Worm (Caenorhabditis elegans) whole organism, L4 larva: ENCODE data around the gene K12H6.7.

Experiments used
- D1046.2 ChIP-seq: fragments of 200-800 bp; sonication (Bioruptor generic); IDR thresholded peaks from 2 replicates; pipeline ENCODE4 v1.3.6; 2022; ENCODE audit warnings: missing genetic modification characterization, missing compliant biosample characterization
- F10B5.3 ChIP-seq: sonication (generic microtip); optimal IDR thresholded peaks from 2 replicates; lab custom pipeline; 2016; ENCODE audit warnings: mild to moderate bottlenecking, missing genetic modification characterization, missing compliant biosample characterization
- F37D6.2 ChIP-seq: sonication (generic microtip); optimal IDR thresholded peaks from 2 replicates; lab custom pipeline; 2016; ENCODE audit warnings: mild to moderate bottlenecking, missing genetic modification characterization, missing compliant biosample characterization
- F44E2.7 ChIP-seq: fragments of 200-800 bp; sonication (Bioruptor generic); IDR thresholded peaks from 2 replicates; pipeline ENCODE4 v2.1.2; 2022; ENCODE audit warnings: missing genetic modification characterization, missing compliant biosample characterization
- R02D3.7 ChIP-seq: fragments of 150-350 bp; sonication (generic microtip); optimal IDR thresholded peaks from 3 replicates; lab custom pipeline; 2014; ENCODE audit warnings: missing biosample characterization, missing genetic modification characterization
- T20F7.1 ChIP-seq: fragments of 200-800 bp; sonication (Bioruptor generic); optimal IDR thresholded peaks from 2 replicates; lab custom pipeline; 2018; ENCODE audit warnings: mild to moderate bottlenecking, missing genetic modification characterization, missing compliant biosample characterization
- Y105C5A.15 ChIP-seq: fragments of 200-800 bp; sonication (Bioruptor generic); IDR thresholded peaks from 2 replicates; pipeline ENCODE4 v1.3.6; 2022; ENCODE audit warnings: missing genetic modification characterization, missing compliant biosample characterization
- ZK337.2 ChIP-seq: fragments of 200-800 bp; sonication (Bioruptor generic); IDR thresholded peaks from 2 replicates; pipeline ENCODE4 v1.3.6; 2022; ENCODE audit warnings: missing genetic modification reagents, missing genetic modification characterization, missing compliant biosample characterization
- ceh-44 ChIP-seq: fragments of 200-800 bp; sonication (Bioruptor generic); IDR thresholded peaks from 2 replicates; pipeline ENCODE4 v1.3.6; 2022; ENCODE audit warnings: missing genetic modification reagents, missing genetic modification characterization, missing compliant biosample characterization
- ceh-62 ChIP-seq: sonication (generic microtip); optimal IDR thresholded peaks from 2 replicates; lab custom pipeline; 2017; ENCODE audit warnings: missing biosample characterization, missing genetic modification characterization
- ces-1 ChIP-seq: fragments of 150-350 bp; sonication (generic microtip); optimal IDR thresholded peaks from 4 replicates; lab custom pipeline; 2014; ENCODE audit warnings: missing biosample characterization, missing genetic modification reagents, missing genetic modification characterization
- cey-2 ChIP-seq: sonication (generic microtip); optimal IDR thresholded peaks from 3 replicates; lab custom pipeline; 2017; ENCODE audit warnings: missing genetic modification characterization, mild to moderate bottlenecking, missing compliant biosample characterization, antibody characterized with exemption, borderline replicate concordance; ENCODE audit not compliant: insufficient read depth
- daf-12 ChIP-seq: fragments of 150-350 bp; optimal IDR thresholded peaks from 2 replicates; lab custom pipeline; 2014; ENCODE audit warnings: missing biosample characterization, missing genetic modification reagents, missing genetic modification characterization
- daf-16 ChIP-seq, 3 experiments: sonication (generic microtip); optimal IDR thresholded peaks; 2 replicates each; lab custom pipeline; 2016 to 2017; ENCODE audit warnings: missing genetic modification characterization in 3 of 3, missing genetic modification reagents in 3 of 3, mild to moderate bottlenecking in 2 of 3, missing compliant biosample characterization in 2 of 3, missing biosample characterization in 1 of 3, moderate library complexity in 1 of 3
- daf-8 ChIP-seq: fragments of 200-800 bp; sonication (Bioruptor generic); IDR thresholded peaks from 2 replicates; pipeline ENCODE4 v1.3.6; 2022; ENCODE audit warnings: missing genetic modification characterization, missing compliant biosample characterization
- dmd-6 ChIP-seq: fragments of 200-800 bp; sonication (Bioruptor generic); IDR thresholded peaks from 2 replicates; pipeline ENCODE4 v1.3.6; 2022; ENCODE audit warnings: missing genetic modification reagents, missing genetic modification characterization, missing compliant biosample characterization
- duxl-1 ChIP-seq: sonication (generic microtip); optimal IDR thresholded peaks from 2 replicates; lab custom pipeline; 2016; ENCODE audit warnings: mild to moderate bottlenecking, missing genetic modification characterization, moderate library complexity, missing compliant biosample characterization; ENCODE audit not compliant: poor library complexity
- dve-1 ChIP-seq: sonication (generic microtip); optimal IDR thresholded peaks from 2 replicates; lab custom pipeline; 2017; ENCODE audit warnings: antibody characterized with exemption, mild to moderate bottlenecking, missing genetic modification characterization, missing compliant biosample characterization; ENCODE audit not compliant: insufficient read depth
- egl-27 ChIP-seq: sonication (generic microtip); optimal IDR thresholded peaks from 3 replicates; lab custom pipeline; 2017; ENCODE audit warnings: missing biosample characterization, missing genetic modification reagents, missing genetic modification characterization
- egl-43 ChIP-seq: fragments of 200-800 bp; sonication (Bioruptor generic); IDR thresholded peaks from 2 replicates; pipeline ENCODE4 v1.3.6; 2022; ENCODE audit warnings: missing genetic modification reagents, missing genetic modification characterization, missing compliant biosample characterization
- hlh-11 ChIP-seq: fragments of 200-800 bp; sonication (Bioruptor generic); optimal IDR thresholded peaks from 2 replicates; lab custom pipeline; 2018; ENCODE audit warnings: mild to moderate bottlenecking, missing genetic modification characterization, missing compliant biosample characterization
- hlh-30 ChIP-seq: sonication (generic microtip); optimal IDR thresholded peaks from 2 replicates; lab custom pipeline; 2017; ENCODE audit warnings: antibody characterized with exemption, mild to moderate bottlenecking, missing genetic modification characterization, missing compliant biosample characterization; ENCODE audit not compliant: insufficient read depth
- hmg-1.1 ChIP-seq: fragments of 200-800 bp; sonication (Bioruptor generic); IDR thresholded peaks from 2 replicates; pipeline ENCODE4 v1.3.6; 2022; ENCODE audit warnings: missing genetic modification reagents, missing genetic modification characterization, missing compliant biosample characterization
- jun-1 ChIP-seq: fragments of 150-350 bp; optimal IDR thresholded peaks from 2 replicates; lab custom pipeline; 2014; ENCODE audit warnings: missing biosample characterization, missing genetic modification reagents, missing genetic modification characterization
- lin-1 ChIP-seq: fragments of 200-800 bp; sonication (Bioruptor generic); IDR thresholded peaks from 2 replicates; pipeline ENCODE4 v1.3.6; 2022; ENCODE audit warnings: missing genetic modification reagents, missing genetic modification characterization, missing compliant biosample characterization
- lin-29 ChIP-seq: fragments of 200-800 bp; sonication (Bioruptor generic); IDR thresholded peaks from 2 replicates; pipeline ENCODE4 v1.3.6; 2022; ENCODE audit warnings: missing genetic modification reagents, missing genetic modification characterization, missing compliant biosample characterization
- lsy-2 ChIP-seq, 2 experiments: fragments of 150-350 bp in 1 of 2; sonication (generic microtip) in 1 of 2; optimal IDR thresholded peaks; 2 replicates each; lab custom pipeline; 2014 to 2017; ENCODE audit warnings: missing biosample characterization in 2 of 2, missing genetic modification characterization in 2 of 2
- madf-5 ChIP-seq, 2 experiments: fragments of 200-800 bp; sonication (Bioruptor generic); IDR thresholded peaks; 2 replicates each; pipeline ENCODE4 v1.3.6; 2022; ENCODE audit warnings: missing compliant biosample characterization in 2 of 2, missing genetic modification characterization in 2 of 2
- mdl-1 ChIP-seq, 2 experiments: fragments of 150-350 bp in 1 of 2; sonication (generic microtip) in 1 of 2; optimal IDR thresholded peaks; 2 replicates each; lab custom pipeline; 2014 to 2017; ENCODE audit warnings: missing biosample characterization in 2 of 2, missing genetic modification characterization in 2 of 2
- mdt-29 ChIP-seq: fragments of 200-800 bp; sonication (Bioruptor generic); IDR thresholded peaks from 2 replicates; pipeline ENCODE4 v1.3.6; 2022; ENCODE audit warnings: missing genetic modification reagents, missing genetic modification characterization, missing compliant biosample characterization
- mep-1 ChIP-seq: fragments of 150-350 bp; sonication (generic microtip); optimal IDR thresholded peaks from 3 replicates; lab custom pipeline; 2014; ENCODE audit warnings: missing biosample characterization, missing genetic modification characterization
- mxl-3 ChIP-seq: fragments of 200-800 bp; sonication (Bioruptor generic); optimal IDR thresholded peaks from 2 replicates; lab custom pipeline; 2018; ENCODE audit warnings: mild to moderate bottlenecking, missing genetic modification characterization, missing compliant biosample characterization
- nhr-11 ChIP-seq: fragments of 150-350 bp; optimal IDR thresholded peaks from 2 replicates; lab custom pipeline; 2014; ENCODE audit warnings: missing biosample characterization, missing genetic modification characterization
- nhr-28 ChIP-seq: fragments of 150-350 bp; optimal IDR thresholded peaks from 2 replicates; lab custom pipeline; 2014; ENCODE audit warnings: missing biosample characterization, missing genetic modification characterization
- nhr-41 ChIP-seq: fragments of 200-800 bp; sonication (Bioruptor generic); IDR thresholded peaks from 2 replicates; pipeline ENCODE4 v1.3.6; 2022; ENCODE audit warnings: missing genetic modification reagents, missing genetic modification characterization, missing compliant biosample characterization
- nhr-42 ChIP-seq: fragments of 200-800 bp; sonication (Bioruptor generic); IDR thresholded peaks from 2 replicates; pipeline ENCODE4 v1.3.6; 2022; ENCODE audit warnings: missing genetic modification characterization, missing compliant biosample characterization
- nhr-48 ChIP-seq: sonication (generic microtip); optimal IDR thresholded peaks from 2 replicates; lab custom pipeline; 2016; ENCODE audit warnings: mild to moderate bottlenecking, missing genetic modification characterization, missing compliant biosample characterization
- nhr-6 ChIP-seq: fragments of 150-350 bp; optimal IDR thresholded peaks from 2 replicates; lab custom pipeline; 2014; ENCODE audit warnings: missing biosample characterization, missing genetic modification characterization
- php-3 ChIP-seq: fragments of 200-800 bp; sonication (Bioruptor generic); IDR thresholded peaks from 2 replicates; pipeline ENCODE4 v1.3.6; 2022; ENCODE audit warnings: missing genetic modification reagents, missing genetic modification characterization, missing compliant biosample characterization
- rbr-2 ChIP-seq: sonication (generic microtip); optimal IDR thresholded peaks from 2 replicates; lab custom pipeline; 2016; ENCODE audit warnings: missing genotype, missing genetic modification characterization, missing compliant biosample characterization
- saeg-2 ChIP-seq: fragments of 200-800 bp; sonication (Bioruptor generic); IDR thresholded peaks from 2 replicates; pipeline ENCODE4 v1.3.6; 2022; ENCODE audit warnings: missing genetic modification reagents, missing genetic modification characterization, missing compliant biosample characterization
- sdz-12 ChIP-seq: fragments of 200-800 bp; sonication (Bioruptor generic); optimal IDR thresholded peaks from 2 replicates; lab custom pipeline; 2018; ENCODE audit warnings: mild to moderate bottlenecking, missing genetic modification characterization, missing compliant biosample characterization
- set-16 ChIP-seq: fragments of 200-800 bp; sonication (Bioruptor generic); IDR thresholded peaks from 2 replicates; pipeline ENCODE4 v1.3.6; 2022; ENCODE audit warnings: missing genetic modification reagents, missing genetic modification characterization, missing compliant biosample characterization
- snpc-1.2 ChIP-seq: fragments of 200-800 bp; sonication (Bioruptor generic); IDR thresholded peaks from 2 replicates; pipeline ENCODE4 v1.3.6; 2022; ENCODE audit warnings: missing genetic modification reagents, missing genetic modification characterization, missing compliant biosample characterization
- snpc-4 ChIP-seq: fragments of 150-350 bp; optimal IDR thresholded peaks from 2 replicates; lab custom pipeline; 2014; ENCODE audit warnings: missing biosample characterization, missing genetic modification characterization
- tra-1 ChIP-seq: fragments of 200-800 bp; sonication (Bioruptor generic); IDR thresholded peaks from 2 replicates; pipeline ENCODE4 v1.3.6; 2022; ENCODE audit warnings: missing genetic modification reagents, missing genetic modification characterization, missing compliant biosample characterization
- unc-130 ChIP-seq: sonication (generic microtip); optimal IDR thresholded peaks from 2 replicates; lab custom pipeline; 2016; ENCODE audit warnings: missing genetic modification reagents, missing genetic modification characterization, missing compliant biosample characterization
- ztf-11 ChIP-seq: fragments of 150-350 bp; optimal IDR thresholded peaks from 2 replicates; lab custom pipeline; 2014; ENCODE audit warnings: missing biosample characterization, missing genetic modification characterization
- ztf-7 ChIP-seq: fragments of 150-350 bp; optimal IDR thresholded peaks from 2 replicates; lab custom pipeline; 2014; ENCODE audit warnings: missing biosample characterization, missing genetic modification characterization

K12H6.7 gene

ce11 chrII:2800550-2801233, 36.1 kb downstream of the K12H6.7 start, which contains the start of gene nhr-119 (continued):
- 0 out of 2 replicates have a peak, but pooled peaks have one; percentile 31 for TF ChIP-seq mdt-29 (GFP tag; lab: Robert Waterston, UW)
- no peak for TF ChIP-seq ztf-7 (tag; lab: Kevin White, UChicago)
- peak in 1 of 2 experiments; percentile 15 for TF ChIP-seq daf-16 (GFP tag; optimal IDR thresholded peaks at IDR 0.05; lab: Kevin White, UChicago)
- peak; percentile 37 for TF ChIP-seq daf-16 (tag; optimal IDR thresholded peaks at IDR 0.05; lab: Kevin White, UChicago)
- peak; percentile 93 for TF ChIP-seq hlh-11 (tag; lab: Kevin White, UChicago)
- TF ChIP-seq mep-1 (tag; lab: Kevin White, UChicago), result peak; percentile 59
- no peak for TF ChIP-seq ztf-11
- no peak for TF ChIP-seq ceh-44 (GFP tag; lab: Robert Waterston, UW)
- peak; percentile 83 for TF ChIP-seq tra-1 (GFP tag; lab: Robert Waterston, UW)
- TF ChIP-seq egl-27 (tag; lab: Kevin White, UChicago), result no peak
- TF ChIP-seq dve-1 (tag; lab: Kevin White, UChicago), result peak; percentile 96
- no peak for TF ChIP-seq snpc-4 (tag; lab: Kevin White, UChicago)
- TF ChIP-seq nhr-41 (GFP tag; lab: Robert Waterston, UW), result no peak
- TF ChIP-seq jun-1 (tag; lab: Kevin White, UChicago), result peak; percentile 22
- no peak for TF ChIP-seq madf-5 (GFP tag; IDR thresholded peaks at IDR 0.05; lab: Robert Waterston, UW)
- no peak for TF ChIP-seq nhr-42 (GFP tag; lab: Robert Waterston, UW)
- no peak for TF ChIP-seq F10B5.3 (tag; lab: Kevin White, UChicago)
- TF ChIP-seq D1046.2 (GFP tag; lab: Robert Waterston, UW), result no peak
- no peak for TF ChIP-seq ZK337.2 (GFP tag; lab: Robert Waterston, UW)
- peak; percentile 44 for TF ChIP-seq nhr-6 (tag; lab: Kevin White, UChicago)
- TF ChIP-seq nhr-48 (tag; lab: Kevin White, UChicago), result peak; percentile 93
- peak in 1 of 2 experiments; percentile 76 for TF ChIP-seq lsy-2 (tag; optimal IDR thresholded peaks at IDR 0.05; lab: Kevin White, UChicago)
- TF ChIP-seq F37D6.2, result no peak
- TF ChIP-seq ceh-62 (tag; lab: Kevin White, UChicago), result no peak
- peak; percentile 66 for TF ChIP-seq php-3 (GFP tag; lab: Robert Waterston, UW)
- no peak for TF ChIP-seq R02D3.7 (tag; lab: Kevin White, UChicago)
- TF ChIP-seq nhr-11, result no peak
- peak; percentile 11 to 81 for TF ChIP-seq mdl-1 (tag; optimal IDR thresholded peaks at IDR 0.05; lab: Kevin White, UChicago)
- no peak for TF ChIP-seq F44E2.7 (GFP tag; lab: Robert Waterston, UW)
- no peak for TF ChIP-seq daf-8
- TF ChIP-seq cey-2 (tag; lab: Kevin White, UChicago), result peak; percentile 51
- peak; percentile 74 for TF ChIP-seq lin-1 (GFP tag; lab: Robert Waterston, UW)
- peak; percentile 47 for TF ChIP-seq duxl-1 (tag; lab: Kevin White, UChicago)
- TF ChIP-seq dmd-6, result peak; percentile 91
- TF ChIP-seq nhr-28 (tag; lab: Kevin White, UChicago), result peak; percentile 91
- TF ChIP-seq set-16 (GFP tag; lab: Robert Waterston, UW), result no peak
- TF ChIP-seq daf-12 (tag; lab: Kevin White, UChicago), result no peak
- peak; percentile 73 for TF ChIP-seq hlh-30 (tag; lab: Kevin White, UChicago)
- TF ChIP-seq rbr-2 (tag; lab: Kevin White, UChicago), result peak; percentile 12
- no peak for TF ChIP-seq Y105C5A.15 (GFP tag; lab: Robert Waterston, UW)
- TF ChIP-seq egl-43 (GFP tag; lab: Robert Waterston, UW), result no peak
- no peak for TF ChIP-seq sdz-12
- peak; percentile 89 for TF ChIP-seq mxl-3 (GFP tag; lab: Kevin White, UChicago)
- TF ChIP-seq unc-130 (GFP tag; lab: Kevin White, UChicago), result no peak
- TF ChIP-seq saeg-2 (GFP tag; lab: Robert Waterston, UW), result no peak
- TF ChIP-seq T20F7.1 (GFP tag; lab: Kevin White, UChicago), result no peak
- TF ChIP-seq lin-29 (GFP tag; lab: Robert Waterston, UW), result no peak
- TF ChIP-seq ces-1 (GFP tag; lab: Kevin White, UChicago), result no peak
- TF ChIP-seq hmg-1.1 (GFP tag; lab: Robert Waterston, UW), result peak; percentile 59
- TF ChIP-seq snpc-1.2 (GFP tag; lab: Robert Waterston, UW), result no peak
